Fruit fly (Drosophila melanogaster): ENCODE data around the gene Akt.

dm6 chr3R:16083578-16083977 is 15.4 kb upstream of the Akt start, which contains the start of gene sxe2:
- TF ChIP-seq CTCF (optimal IDR thresholded peaks at IDR 0.05) (no peak), CG8478 (optimal IDR thresholded peaks at IDR 0.05) (no peak)

Measured in S2 (cell line).